Worm (Caenorhabditis elegans) whole organism, midembryonic: ENCODE results near the gene akt-1.

Experiments
- T22C8.4 ChIP-seq: fragments of 200-800 bp; sonication (Bioruptor generic); IDR thresholded peaks from 2 replicates; pipeline ENCODE4 v1.3.6; 2022; ENCODE audit warnings: missing genetic modification characterization, missing compliant biosample characterization
- klf-2 ChIP-seq: fragments of 200-800 bp; sonication (Bioruptor generic); conservative IDR thresholded peaks from 2 replicates; pipeline ENCODE4 v1.3.6; 2022; ENCODE audit warnings: missing genetic modification reagents, missing genetic modification characterization, missing compliant biosample characterization

ce11 chrV:10266050-10266449 lies 17.3 kb downstream of the akt-1 start:
- TF ChIP-seq klf-2 (GFP tag; lab: Robert Waterston, UW) (no peak), T22C8.4 (no peak)
